Worm (Caenorhabditis elegans) whole organism, L2 larva: ENCODE results near the gene K11H12.10.

Experiments used
- C34F6.9 ChIP-seq: fragments of 150-350 bp; optimal IDR thresholded peaks from 2 replicates; lab custom pipeline; 2014; ENCODE audit warnings: missing biosample characterization, missing genetic modification characterization
- R02D3.7 ChIP-seq: fragments of 150-350 bp; optimal IDR thresholded peaks from 2 replicates; lab custom pipeline; 2014; ENCODE audit warnings: missing biosample characterization, missing genetic modification characterization
- Y55F3AM.14 ChIP-seq: fragments of 200-800 bp; sonication (Bioruptor generic); optimal IDR thresholded peaks from 2 replicates; lab custom pipeline; 2018; ENCODE audit warnings: mild to moderate bottlenecking, missing genetic modification characterization, missing compliant biosample characterization
- ZK546.5 ChIP-seq: sonication (generic microtip); optimal IDR thresholded peaks from 2 replicates; lab custom pipeline; 2017; ENCODE audit warnings: missing biosample characterization, missing genetic modification characterization
- alr-1 ChIP-seq: fragments of 150-350 bp; optimal IDR thresholded peaks from 2 replicates; lab custom pipeline; 2014; ENCODE audit warnings: missing biosample characterization, missing genetic modification characterization
- aly-2 ChIP-seq: fragments of 150-350 bp; optimal IDR thresholded peaks from 2 replicates; lab custom pipeline; 2014; ENCODE audit warnings: missing biosample characterization, missing genetic modification characterization
- ama-1 ChIP-seq: fragments of 150-350 bp; optimal IDR thresholded peaks from 2 replicates; lab custom pipeline; 2018; ENCODE audit warnings: inconsistent platforms
- blmp-1 ChIP-seq: sonication (generic microtip); optimal IDR thresholded peaks from 2 replicates; lab custom pipeline; 2017; ENCODE audit warnings: missing genetic modification characterization, mild to moderate bottlenecking, missing compliant biosample characterization, antibody characterized with exemption, moderate library complexity; ENCODE audit not compliant: insufficient read depth
- ceh-16 ChIP-seq: fragments of 150-350 bp; optimal IDR thresholded peaks from 2 replicates; lab custom pipeline; 2014; ENCODE audit warnings: missing biosample characterization, missing genetic modification characterization
- ceh-82 ChIP-seq: fragments of 150-350 bp; optimal IDR thresholded peaks from 2 replicates; lab custom pipeline; 2014; ENCODE audit warnings: missing biosample characterization, missing genetic modification characterization
- crh-2 ChIP-seq: sonication (generic microtip); optimal IDR thresholded peaks from 2 replicates; lab custom pipeline; 2017; ENCODE audit warnings: missing biosample characterization, missing genetic modification characterization
- egl-27 ChIP-seq: sonication (generic microtip); optimal IDR thresholded peaks from 3 replicates; lab custom pipeline; 2017; ENCODE audit warnings: missing biosample characterization, missing genetic modification reagents, missing genetic modification characterization
- elt-3 ChIP-seq: sonication (generic microtip); optimal IDR thresholded peaks from 2 replicates; lab custom pipeline; 2017; ENCODE audit warnings: missing biosample characterization, missing genetic modification characterization
- fos-1 ChIP-seq: fragments of 150-350 bp; optimal IDR thresholded peaks from 2 replicates; lab custom pipeline; 2014; ENCODE audit warnings: missing biosample characterization, missing genetic modification characterization
- lin-11 ChIP-seq: fragments of 150-350 bp; sonication (generic microtip); optimal IDR thresholded peaks from 2 replicates; lab custom pipeline; 2014; ENCODE audit warnings: missing biosample characterization, missing genetic modification characterization, inconsistent platforms, mixed read lengths
- lin-13 ChIP-seq: fragments of 150-350 bp; optimal IDR thresholded peaks from 2 replicates; lab custom pipeline; 2014; ENCODE audit warnings: missing biosample characterization, missing genetic modification reagents, missing genetic modification characterization
- lin-39 ChIP-seq: fragments of 150-350 bp; optimal IDR thresholded peaks from 2 replicates; lab custom pipeline; 2014; ENCODE audit warnings: missing biosample characterization, missing genetic modification reagents, missing genetic modification characterization
- lsy-2 ChIP-seq, 2 experiments: fragments of 150-350 bp in 1 of 2; sonication (generic microtip) in 1 of 2; optimal IDR thresholded peaks; 2 replicates each; lab custom pipeline; 2014 to 2017; ENCODE audit warnings: missing biosample characterization in 2 of 2, missing genetic modification characterization in 2 of 2
- mab-5 ChIP-seq: fragments of 150-350 bp; optimal IDR thresholded peaks from 2 replicates; lab custom pipeline; 2014; ENCODE audit warnings: missing biosample characterization, missing genetic modification characterization
- mbf-1 ChIP-seq: sonication (generic microtip); optimal IDR thresholded peaks from 2 replicates; lab custom pipeline; 2017; ENCODE audit warnings: missing biosample characterization, missing genetic modification characterization
- mdl-1 ChIP-seq, 2 experiments: fragments of 150-350 bp in 1 of 2; sonication (generic microtip) in 1 of 2; optimal IDR thresholded peaks; 2 replicates each; lab custom pipeline; 2017; ENCODE audit warnings: missing biosample characterization in 2 of 2, missing genetic modification characterization in 2 of 2
- nhr-10 ChIP-seq: sonication (generic microtip); optimal IDR thresholded peaks from 2 replicates; lab custom pipeline; 2017; ENCODE audit warnings: missing biosample characterization, missing genetic modification characterization
- nhr-12 ChIP-seq: fragments of 150-350 bp; optimal IDR thresholded peaks from 2 replicates; lab custom pipeline; 2014; ENCODE audit warnings: missing biosample characterization, missing genetic modification characterization
- nhr-21 ChIP-seq: fragments of 150-350 bp; optimal IDR thresholded peaks from 2 replicates; lab custom pipeline; 2014; ENCODE audit warnings: missing biosample characterization, missing genetic modification characterization
- nhr-23 ChIP-seq: fragments of 150-350 bp; optimal IDR thresholded peaks from 2 replicates; lab custom pipeline; 2014; ENCODE audit warnings: missing biosample characterization, missing genetic modification reagents, missing genetic modification characterization
- nhr-25 ChIP-seq: fragments of 150-350 bp; sonication (generic microtip); optimal IDR thresholded peaks from 3 replicates; lab custom pipeline; 2014; ENCODE audit warnings: missing biosample characterization, missing genetic modification characterization
- nhr-6 ChIP-seq: fragments of 150-350 bp; optimal IDR thresholded peaks from 2 replicates; lab custom pipeline; 2014; ENCODE audit warnings: missing biosample characterization, missing genetic modification characterization
- sem-4 ChIP-seq: fragments of 150-350 bp; optimal IDR thresholded peaks from 2 replicates; lab custom pipeline; 2014; ENCODE audit warnings: missing biosample characterization, missing genetic modification reagents, missing genetic modification characterization
- sma-3 ChIP-seq: sonication (generic microtip); optimal IDR thresholded peaks from 2 replicates; lab custom pipeline; 2016; ENCODE audit warnings: missing genetic modification reagents, missing genetic modification characterization, missing compliant biosample characterization
- snpc-4 ChIP-seq: fragments of 150-350 bp; optimal IDR thresholded peaks from 2 replicates; lab custom pipeline; 2014; ENCODE audit warnings: missing biosample characterization, missing genetic modification characterization
- unc-39 ChIP-seq: fragments of 150-350 bp; optimal IDR thresholded peaks from 2 replicates; lab custom pipeline; 2014; ENCODE audit warnings: missing biosample characterization, missing genetic modification characterization
- unc-55 ChIP-seq: fragments of 150-350 bp; sonication (generic microtip); optimal IDR thresholded peaks from 3 replicates; lab custom pipeline; 2014; ENCODE audit warnings: missing biosample characterization, missing genetic modification reagents, missing genetic modification characterization
- unc-62 ChIP-seq: fragments of 150-350 bp; optimal IDR thresholded peaks from 2 replicates; lab custom pipeline; 2014; ENCODE audit warnings: missing biosample characterization, missing genetic modification reagents, missing genetic modification characterization
- zag-1 ChIP-seq: fragments of 150-350 bp; optimal IDR thresholded peaks from 2 replicates; lab custom pipeline; 2014; ENCODE audit warnings: missing biosample characterization, missing genetic modification characterization
- ztf-1 ChIP-seq: fragments of 200-800 bp; sonication (Bioruptor generic); conservative IDR thresholded peaks from 2 replicates; pipeline ENCODE4 v1.3.6; 2022; ENCODE audit warnings: missing genetic modification characterization, missing compliant biosample characterization
- ztf-11 ChIP-seq: sonication (generic microtip); optimal IDR thresholded peaks from 2 replicates; lab custom pipeline; 2017; ENCODE audit warnings: missing biosample characterization, missing genetic modification characterization
- ztf-4 ChIP-seq: fragments of 150-350 bp; optimal IDR thresholded peaks from 2 replicates; lab custom pipeline; 2014; ENCODE audit warnings: missing biosample characterization, missing genetic modification characterization

K11H12.10 gene

DNA sequence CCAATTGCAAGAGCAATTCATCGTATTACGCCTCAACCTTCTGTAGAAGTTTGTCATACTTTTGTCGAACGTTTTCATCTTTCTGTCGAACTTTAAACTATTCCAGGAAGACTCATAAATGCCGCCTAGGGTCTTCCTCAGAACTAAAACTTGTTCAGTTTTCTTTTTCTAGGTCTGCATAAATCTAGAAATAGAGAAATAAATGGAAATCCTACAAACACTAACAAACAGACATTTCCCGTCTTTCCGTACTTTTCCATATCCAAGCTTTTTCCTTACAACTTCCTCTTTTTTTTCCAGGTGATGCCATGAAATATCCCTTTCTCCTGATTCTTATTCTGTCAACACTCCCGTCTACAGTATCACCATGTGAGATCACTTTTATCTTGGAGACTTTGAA lies 8.3 kb downstream of the K11H12.10 start, which contains the start of gene cutl-28:
TSS of gene cutl-28 (plus strand) at position 301 of the 400 bp plus-strand sequence.
- no peak for TF ChIP-seq unc-62
- TF ChIP-seq Y55F3AM.14 (GFP tag; lab: Kevin White, UChicago) = no peak
- TF ChIP-seq unc-39 (tag; lab: Kevin White, UChicago) = no peak
- no peak for TF ChIP-seq ZK546.5 (tag; lab: Kevin White, UChicago)
- no peak for TF ChIP-seq crh-2
- TF ChIP-seq C34F6.9 (tag; lab: Kevin White, UChicago) = no peak
- TF ChIP-seq nhr-21 (tag; lab: Kevin White, UChicago) = no peak
- TF ChIP-seq sem-4 = no peak
- TF ChIP-seq fos-1 (tag; lab: Kevin White, UChicago) = no peak
- TF ChIP-seq ztf-11 (tag; lab: Kevin White, UChicago) = no peak
- TF ChIP-seq mab-5 (tag; lab: Kevin White, UChicago) = no peak
- no peak for TF ChIP-seq aly-2
- TF ChIP-seq alr-1 (tag; lab: Kevin White, UChicago) = no peak
- TF ChIP-seq ztf-4 = no peak
- TF ChIP-seq mdl-1 (tag; optimal IDR thresholded peaks at IDR 0.05; lab: Kevin White, UChicago) = no peak
- TF ChIP-seq ama-1 (lab: Kevin White, UChicago) = no peak
- no peak for TF ChIP-seq lin-13 (GFP tag; lab: Kevin White, UChicago)
- no peak for TF ChIP-seq snpc-4 (tag; lab: Kevin White, UChicago)
- TF ChIP-seq nhr-10 = no peak

DNA sequence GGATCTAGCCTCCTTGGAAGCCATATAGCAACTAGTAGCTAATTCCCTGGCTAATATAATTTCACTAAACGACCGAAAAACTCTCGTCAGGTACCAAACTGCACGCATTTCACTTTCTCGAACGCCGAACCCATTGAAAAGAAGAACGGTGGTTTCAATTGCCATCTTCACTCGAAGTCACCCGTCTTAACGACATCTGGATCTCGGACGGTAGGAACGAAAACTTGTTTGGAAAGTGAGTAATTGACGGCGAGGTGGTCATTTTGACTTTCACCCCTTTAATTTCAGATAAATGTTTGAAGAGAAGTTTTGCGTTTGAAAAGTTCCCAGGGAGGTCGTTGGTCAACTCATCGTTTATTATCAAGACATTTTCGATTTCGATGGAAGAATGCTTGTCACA lies 8.9 kb downstream of the K11H12.10 start:
- TF ChIP-seq lin-39 (tag; lab: Kevin White, UChicago) (no peak), nhr-12 (tag; lab: Kevin White, UChicago) (no peak), nhr-21 (tag; lab: Kevin White, UChicago) (no peak), zag-1 (no peak), unc-62 (no peak), sma-3 (GFP tag; lab: Kevin White, UChicago) (no peak), C34F6.9 (tag; lab: Kevin White, UChicago) (no peak)

DNA sequence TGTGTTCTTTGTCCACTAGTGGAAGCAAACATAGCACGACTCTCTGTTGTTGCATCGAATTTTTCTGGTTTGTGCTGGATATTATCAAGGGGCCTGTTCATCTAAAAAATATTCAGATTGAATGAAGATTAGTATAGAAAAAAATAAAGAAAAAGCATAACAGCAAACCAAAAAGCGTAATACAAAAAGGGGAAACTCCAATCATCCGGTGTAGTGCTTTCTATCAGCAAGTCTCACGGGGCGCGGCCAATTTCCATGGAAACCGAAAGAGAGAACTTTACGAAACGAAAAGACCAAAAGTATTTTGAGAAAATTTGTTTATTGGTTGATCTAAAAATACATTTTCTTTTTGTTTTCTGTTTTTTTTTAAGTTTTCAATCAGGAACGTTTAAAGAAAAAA lies 22.4 kb downstream of the K11H12.10 start, which contains the start of gene Y55F3C.17:
TSS of gene Y55F3C.17 (minus strand) at position 101 of the 400 bp plus-strand sequence.
- no peak for TF ChIP-seq ztf-11 (tag; lab: Kevin White, UChicago)
- no peak for TF ChIP-seq ceh-82 (tag; lab: Kevin White, UChicago)
- TF ChIP-seq nhr-23 = no peak
- TF ChIP-seq nhr-25 = no peak
- no peak for TF ChIP-seq egl-27 (tag; lab: Kevin White, UChicago)
- no peak for TF ChIP-seq R02D3.7
- no peak for TF ChIP-seq mbf-1 (tag; lab: Kevin White, UChicago)
- TF ChIP-seq nhr-6 (tag; lab: Kevin White, UChicago) = no peak
- no peak for TF ChIP-seq ztf-1 (GFP tag; lab: Robert Waterston, UW)
- TF ChIP-seq ceh-16 (tag; lab: Kevin White, UChicago) = no peak
- TF ChIP-seq ama-1 (lab: Kevin White, UChicago) = no peak
- TF ChIP-seq C34F6.9 (tag; lab: Kevin White, UChicago) = no peak
- no peak for TF ChIP-seq blmp-1 (tag; lab: Kevin White, UChicago)
- TF ChIP-seq snpc-4 (tag; lab: Kevin White, UChicago) = no peak
- TF ChIP-seq nhr-21 (tag; lab: Kevin White, UChicago) = no peak
- no peak for TF ChIP-seq crh-2

DNA sequence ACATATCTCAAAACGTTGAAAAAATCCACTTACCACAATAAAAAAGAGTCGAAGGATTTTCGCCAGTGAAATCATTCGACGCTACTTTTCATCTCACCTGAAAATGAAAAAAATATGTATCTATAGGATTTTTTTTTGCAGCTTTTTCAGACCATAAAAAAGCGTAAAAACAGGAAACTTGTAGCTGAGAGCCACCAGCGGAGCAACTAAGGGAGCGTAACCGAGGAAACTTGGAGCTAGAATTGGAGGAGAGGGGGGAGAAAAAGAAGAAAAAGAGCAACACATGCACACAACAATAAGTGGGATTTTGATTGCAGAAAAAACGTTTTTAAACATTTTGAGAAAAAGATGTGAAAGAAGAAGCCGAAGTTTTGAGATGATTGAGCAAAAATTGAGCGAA lies 31.8 kb downstream of the K11H12.10 start, which contains the start of gene cutl-26:
TSS of gene cutl-26 (minus strand) at position 101 of the 400 bp plus-strand sequence.
- TF ChIP-seq ZK546.5 (tag; lab: Kevin White, UChicago) (no peak), mdl-1 (tag; optimal IDR thresholded peaks at IDR 0.05; lab: Kevin White, UChicago) (no peak), elt-3 (tag; lab: Kevin White, UChicago) (no peak)

DNA sequence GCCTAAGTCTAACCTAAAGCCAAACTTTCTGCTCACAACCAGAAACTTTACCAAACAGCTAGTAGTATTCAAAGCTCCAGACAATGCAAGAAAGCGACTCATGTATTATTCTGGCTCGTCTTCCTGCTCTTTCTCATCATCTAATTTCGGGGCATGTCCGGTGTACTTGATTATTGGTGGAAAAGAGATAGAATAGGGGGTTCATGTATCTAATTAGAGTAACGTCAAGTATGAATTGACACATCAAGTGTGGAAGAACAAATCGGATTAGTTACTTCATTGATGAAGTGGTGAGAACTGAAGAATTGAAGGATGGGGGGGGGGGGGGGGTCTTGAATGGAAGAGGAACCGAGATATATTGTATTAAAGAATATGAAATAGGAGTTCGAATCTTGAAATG lies 39.6 kb downstream of the K11H12.10 start:
- TF ChIP-seq ama-1 (lab: Kevin White, UChicago) = no peak

DNA sequence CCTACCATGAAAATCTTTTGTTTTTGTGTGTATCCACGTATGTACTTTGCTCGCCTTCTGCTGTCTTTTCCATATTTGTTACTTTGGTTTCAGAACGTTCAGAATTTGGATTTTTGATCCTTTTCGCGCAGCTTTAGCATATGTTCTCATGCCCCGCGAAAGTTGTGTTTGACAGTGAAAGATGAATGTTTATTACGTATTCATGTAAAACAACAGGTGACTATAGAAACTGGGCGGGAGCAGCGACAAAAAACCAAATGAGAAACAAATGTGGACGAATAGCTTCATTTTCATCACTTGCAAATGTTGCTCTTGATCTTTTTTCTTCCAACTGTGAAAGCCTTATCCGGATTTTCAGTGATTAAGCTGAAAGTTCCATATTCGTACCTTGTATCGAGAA lies 40.4 kb downstream of the K11H12.10 start, which contains the start of gene clec-164:
TSS of gene clec-164 (plus strand) at position 301 of the 400 bp plus-strand sequence.
- TF ChIP-seq lin-11 (tag; lab: Kevin White, UChicago) (no peak), aly-2 (no peak), ceh-82 (tag; lab: Kevin White, UChicago) (no peak), lsy-2 (tag; optimal IDR thresholded peaks at IDR 0.05; lab: Kevin White, UChicago) (no peak), unc-55 (no peak)
